Fruit fly (Drosophila melanogaster) whole organism, pupa: ENCODE measurements around the gene Art9.

Source experiments
- CG4496 ChIP-seq: fragments of 200-800 bp; sonication (Bioruptor generic); IDR thresholded peaks from 3 replicates; pipeline ENCODE4 v1.3.6; 2022; ENCODE audit warnings: missing biosample characterization, missing genetic modification characterization
- Ets98B ChIP-seq: fragments of 200-800 bp; sonication (Bioruptor generic); IDR thresholded peaks from 2 replicates; pipeline ENCODE4 v1.3.6; 2022; ENCODE audit warnings: missing biosample characterization, missing genetic modification characterization

dm6 chr3R:13958582-13958981, 15.3 kb upstream of the Art9 start, which contains the start of gene Ipp:
- TF ChIP-seq CG4496 (GFP tag; lab: Robert Waterston, UW) (no peak), Ets98B (no peak)
